Worm (Caenorhabditis elegans): ENCODE measurements around the gene K11D12.14.

DNA sequence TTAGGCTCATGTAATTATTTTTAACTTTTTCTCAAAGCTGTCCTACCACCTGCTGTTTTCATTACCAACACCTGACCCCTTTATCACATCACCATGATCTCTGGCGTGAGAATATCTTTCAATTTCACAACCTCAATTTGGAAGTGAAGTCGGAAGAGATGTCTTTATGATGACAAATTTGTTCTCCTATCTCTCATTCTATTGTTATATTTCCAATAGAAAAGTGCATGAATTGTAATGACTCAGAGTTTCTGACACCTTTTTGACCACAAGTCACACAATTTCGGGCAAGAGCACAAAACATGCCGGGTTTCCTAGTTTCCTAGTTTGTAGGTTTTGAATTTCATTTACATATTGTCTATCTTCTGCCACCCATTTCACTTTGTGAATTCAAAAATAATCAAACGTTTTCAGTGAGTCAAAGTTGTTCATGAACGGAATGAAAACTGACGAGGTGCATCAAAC is 30.6 kb upstream of the K11D12.14 start, which contains the start of gene srr-4:
- TF ChIP-seq skn-1 (tag; optimal IDR thresholded peaks at IDR 0.05), result peak; percentile 39
- TF ChIP-seq unc-39 (tag; optimal IDR thresholded peaks at IDR 0.05), result no peak
- no peak for TF ChIP-seq snpc-4 (tag; optimal IDR thresholded peaks at IDR 0.05)
- no peak for TF ChIP-seq nhr-25 (tag; optimal IDR thresholded peaks at IDR 0.05)
- no peak for TF ChIP-seq ceh-82 (tag; optimal IDR thresholded peaks at IDR 0.05)
- TF ChIP-seq elt-3 (tag; optimal IDR thresholded peaks at IDR 0.05), result no peak
- TF ChIP-seq ama-1 (optimal IDR thresholded peaks at IDR 0.05), result no peak
- TF ChIP-seq crh-2 (tag; optimal IDR thresholded peaks at IDR 0.05), result no peak
